Fruit fly (Drosophila melanogaster): ENCODE results near the gene CG14107.

DNA sequence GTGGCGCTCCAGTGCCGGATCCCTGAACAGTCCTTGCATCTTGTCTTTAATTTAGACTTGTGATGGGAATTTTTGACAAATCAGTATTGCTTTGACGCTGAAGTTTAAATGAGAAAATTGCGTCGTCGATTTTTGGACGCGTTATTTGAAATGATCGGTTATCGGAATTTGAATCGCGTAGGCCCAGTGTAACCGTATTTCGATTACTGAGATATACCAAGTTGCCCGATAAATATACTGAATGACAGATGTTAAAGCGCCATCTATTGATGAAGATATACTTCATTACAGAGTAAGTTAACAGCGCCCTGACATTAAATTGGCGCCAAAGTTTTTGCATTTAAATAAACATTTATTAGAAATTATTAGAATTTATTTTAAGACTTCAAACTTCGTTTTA lies 8.7 kb upstream of the CG14107 start, which contains the start of gene Poc1:
- no peak for TF ChIP-seq insv (optimal IDR thresholded peaks at IDR 0.05)
- TF ChIP-seq psq (optimal IDR thresholded peaks at IDR 0.05): no peak
- no peak for TF ChIP-seq h (optimal IDR thresholded peaks at IDR 0.05)
